Fruit fly (Drosophila melanogaster) Kc167 (cell line): Measurements from ENCODE around the gene ball.

ENCODE experiments used
- insv ChIP-seq: fragments of >200 bp; optimal IDR thresholded peaks from 3 replicates; lab custom pipeline; 2018; ENCODE audit warnings: missing external identifiers
- psq ChIP-seq: fragments of >200 bp; optimal IDR thresholded peaks from 2 replicates; lab custom pipeline; 2017; ENCODE audit warnings: missing external identifiers
- ttk ChIP-seq: sonication (Bioruptor generic); optimal IDR thresholded peaks from 2 replicates; lab custom pipeline; 2017; ENCODE audit warnings: missing external identifiers

DNA sequence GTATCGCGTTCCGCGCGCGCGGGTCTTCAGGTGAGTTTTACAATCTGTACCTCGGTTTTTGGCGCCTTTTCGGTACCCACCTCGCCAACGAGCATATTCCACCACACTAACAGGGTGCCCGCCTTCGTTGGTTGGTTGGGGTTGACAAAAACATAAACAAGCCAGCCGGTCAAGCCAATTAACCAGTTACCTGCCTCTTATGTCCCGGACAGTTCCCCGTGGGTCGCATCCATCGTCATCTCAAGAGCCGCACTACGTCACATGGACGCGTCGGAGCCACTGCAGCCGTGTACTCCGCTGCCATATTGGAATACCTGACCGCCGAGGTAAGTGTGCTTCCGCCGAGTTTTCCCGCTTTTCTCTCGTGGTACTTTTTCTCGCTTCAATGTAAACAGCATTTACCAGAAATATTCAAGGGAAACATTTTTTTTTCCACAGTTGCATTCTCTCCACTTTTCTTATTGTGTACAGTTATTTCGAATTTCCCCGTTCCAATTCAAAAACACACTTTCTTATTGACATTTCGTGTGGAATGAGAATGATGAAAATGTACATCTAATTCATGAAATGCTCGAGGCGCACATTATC, 944 bp upstream of the ball start:
- no peak for TF ChIP-seq psq (lab: Kevin White, UChicago)
- TF ChIP-seq ttk (lab: Kevin White, UChicago): no peak
- no peak for TF ChIP-seq insv (lab: Kevin White, UChicago)
